Fruit fly (Drosophila melanogaster): ENCODE data around the gene Sid.

The Sid gene

dm6 chr3R:28676870-28677526 lies 6.5 kb downstream of the Sid start (continued):
- TF ChIP-seq CG42726 (GFP tag; IDR thresholded peaks at IDR 0.05; ENCODE audit: partially characterized antibody) (no peak), Doc3 (GFP tag; IDR thresholded peaks at IDR 0.05; ENCODE audit: partially characterized antibody) (no peak), CG4707 (GFP tag; optimal IDR thresholded peaks at IDR 0.05) (no peak), Deaf1 (tag; optimal IDR thresholded peaks at IDR 0.05) (peak; percentile 28), CG13624 (GFP tag; optimal IDR thresholded peaks at IDR 0.05) (no peak), bsh (GFP tag; optimal IDR thresholded peaks at IDR 0.05) (peak in 1 of 2 experiments; percentile 6), CG32532 (GFP tag; IDR thresholded peaks at IDR 0.05) (peak; percentile 76), CG12071 (GFP tag; optimal IDR thresholded peaks at IDR 0.05) (peak; percentile 38), CG16779 (GFP tag; IDR thresholded peaks at IDR 0.05) (no peak), CG6683 (GFP tag; optimal IDR thresholded peaks at IDR 0.05) (no peak), Fer2 (tag; optimal IDR thresholded peaks at IDR 0.05) (no peak), CG11696 (GFP tag; IDR thresholded peaks at IDR 0.05) (0 out of 2 replicates have a peak, but pooled peaks have one; percentile 47), CG8089 (GFP tag; optimal IDR thresholded peaks at IDR 0.05) (no peak), GATAe (GFP tag; conservative IDR thresholded peaks at IDR 0.05) (no peak), CG1233 (GFP tag; optimal IDR thresholded peaks at IDR 0.05) (peak; percentile 40), ATbp (GFP tag; optimal IDR thresholded peaks at IDR 0.05) (no peak), Usf (GFP tag; optimal IDR thresholded peaks at IDR 0.05) (no peak), NfI (GFP tag; optimal IDR thresholded peaks at IDR 0.05) (peak; percentile 56), ato (GFP tag; IDR thresholded peaks at IDR 0.05; ENCODE audit: partially characterized antibody) (no peak), bcd (GFP tag; optimal IDR thresholded peaks at IDR 0.05) (peak; percentile 53), exex (tag; optimal IDR thresholded peaks at IDR 0.05) (no peak), ap (GFP tag; IDR thresholded peaks at IDR 0.05) (0 out of 2 replicates have a peak, but pooled peaks have one; percentile 6), vvl (GFP tag; IDR thresholded peaks at IDR 0.05) (peak; percentile 74), Taf1 (GFP tag; IDR thresholded peaks at IDR 0.05) (0 out of 2 replicates have a peak, but pooled peaks have one; percentile 43), YL-1 (GFP tag; optimal IDR thresholded peaks at IDR 0.05) (no peak), Nf-YB (GFP tag; optimal IDR thresholded peaks at IDR 0.05) (no peak), seq (GFP tag; IDR thresholded peaks at IDR 0.05) (no peak), CG14710 (tag; optimal IDR thresholded peaks at IDR 0.05) (no peak), CG6689 (GFP tag; IDR thresholded peaks at IDR 0.05) (peak; percentile 55), H15 (GFP tag; IDR thresholded peaks at IDR 0.05) (peak; percentile 71), CG18476 (GFP tag; optimal IDR thresholded peaks at IDR 0.05) (no peak), CG13894 (tag; optimal IDR thresholded peaks at IDR 0.05) (no peak), CG3995 (GFP tag; optimal IDR thresholded peaks at IDR 0.05) (no peak), CG6813 (GFP tag; optimal IDR thresholded peaks at IDR 0.05) (no peak), Hand (GFP tag; optimal IDR thresholded peaks at IDR 0.05) (no peak), MESR4 (GFP tag; optimal IDR thresholded peaks at IDR 0.05) (no peak), dmrt11E (tag; optimal IDR thresholded peaks at IDR 0.05) (no peak), pzg (GFP tag; optimal IDR thresholded peaks at IDR 0.05) (no peak), tio (GFP tag; optimal IDR thresholded peaks at IDR 0.05) (no peak), abd-A (tag; optimal IDR thresholded peaks at IDR 0.05) (peak; percentile 68), CG17829 (tag; optimal IDR thresholded peaks at IDR 0.05) (peak; percentile 2), CG7745 (tag; optimal IDR thresholded peaks at IDR 0.05) (no peak), hbn (GFP tag; IDR thresholded peaks at IDR 0.05; ENCODE audit: partially characterized antibody) (no peak), pho (GFP tag; optimal IDR thresholded peaks at IDR 0.05) (no peak), CG1792 (GFP tag; optimal IDR thresholded peaks at IDR 0.05) (no peak), usp (GFP tag; optimal IDR thresholded peaks at IDR 0.05) (no peak), CG12942 (GFP tag; optimal IDR thresholded peaks at IDR 0.05) (no peak), sug (tag; optimal IDR thresholded peaks at IDR 0.05) (no peak), CG3163 (GFP tag; optimal IDR thresholded peaks at IDR 0.05) (no peak)
